4 fruit fly cellular contexts compared by ENCODE assay signal in genomic region chr3R:18244171-18245043, dm6.
A peak's percentile ranks its signal among the peaks of the same experiment; 100 is the strongest.
TF ChIP-seq lines count a peak whose summit lies in the region.

No protein-coding gene starts in this region.

TF ChIP-seq in whole organism, adult, 20 proteins besides CTCF, POLR2A, EP300 and RAD21 (continued from another document):
- TF ChIP-seq Hr96 (GFP tag; optimal IDR thresholded peaks at IDR 0.05; lab: Kevin White, UChicago) (peak; percentile 33), ovo (GFP tag; optimal IDR thresholded peaks at IDR 0.05; lab: Kevin White, UChicago) (no peak)

TF ChIP-seq in whole organism, embryonic, 481 proteins besides CTCF, POLR2A, EP300 and RAD21 (continued from another document and continues in another):
- TF ChIP-seq CG3065 (GFP tag; optimal IDR thresholded peaks at IDR 0.05; lab: Kevin White, UChicago): no peak
- 0 out of 3 replicates have a peak, but pooled peaks have one; percentile 31 for TF ChIP-seq CG17361 (GFP tag; IDR thresholded peaks at IDR 0.05; lab: Robert Waterston, UW)
- TF ChIP-seq ab (GFP tag; optimal IDR thresholded peaks at IDR 0.05; lab: Kevin White, UChicago): no peak
- TF ChIP-seq CG12071 (GFP tag; optimal IDR thresholded peaks at IDR 0.05; lab: Kevin White, UChicago): no peak
- TF ChIP-seq PHDP (tag; optimal IDR thresholded peaks at IDR 0.05; lab: Kevin White, UChicago): no peak
- no peak for TF ChIP-seq lov (optimal IDR thresholded peaks at IDR 0.05; lab: Kevin White, UChicago)
- TF ChIP-seq lov (GFP tag; IDR thresholded peaks at IDR 0.05; lab: Robert Waterston, UW): no peak
- no peak for TF ChIP-seq Chrac-16 (GFP tag; optimal IDR thresholded peaks at IDR 0.05; lab: Kevin White, UChicago)
- TF ChIP-seq sna (GFP tag; IDR thresholded peaks at IDR 0.05; lab: Robert Waterston, UW; ENCODE audit: partially characterized antibody): no peak
- TF ChIP-seq Dfd (GFP tag; optimal IDR thresholded peaks at IDR 0.05; lab: Kevin White, UChicago): no peak
- peak; percentile 16; the same call in 1 of the 2 replicates for TF ChIP-seq CG32532 (GFP tag; IDR thresholded peaks at IDR 0.05; lab: Robert Waterston, UW)
- no peak for TF ChIP-seq Stat92E (GFP tag; optimal IDR thresholded peaks at IDR 0.05; lab: Kevin White, UChicago)
- peak; percentile 54; the same call in 1 of the 2 replicates for TF ChIP-seq NFAT (GFP tag; IDR thresholded peaks at IDR 0.05; lab: Robert Waterston, UW)
- TF ChIP-seq YL-1 (GFP tag; optimal IDR thresholded peaks at IDR 0.05; lab: Kevin White, UChicago): peak; percentile 3
- TF ChIP-seq crc (GFP tag; optimal IDR thresholded peaks at IDR 0.05; lab: Kevin White, UChicago): no peak
- TF ChIP-seq Ets65A (GFP tag; lab: Kevin White, UChicago): peak; percentile 74
- TF ChIP-seq ERR (GFP tag; optimal IDR thresholded peaks at IDR 0.05; lab: Kevin White, UChicago): peak; percentile 69
- TF ChIP-seq sc (optimal IDR thresholded peaks at IDR 0.05; lab: Kevin White, UChicago): no peak
- TF ChIP-seq sc (GFP tag; optimal IDR thresholded peaks at IDR 0.05; lab: Kevin White, UChicago): no peak
- TF ChIP-seq CG3281 (GFP tag; optimal IDR thresholded peaks at IDR 0.05; lab: Kevin White, UChicago): no peak
- peak; percentile 17 for TF ChIP-seq CG18599 (GFP tag; optimal IDR thresholded peaks at IDR 0.05; lab: Kevin White, UChicago)
- TF ChIP-seq pnt (GFP tag; optimal IDR thresholded peaks at IDR 0.05; lab: Kevin White, UChicago): no peak
- TF ChIP-seq sd (tag; optimal IDR thresholded peaks at IDR 0.05; lab: Kevin White, UChicago): no peak
- TF ChIP-seq CG4707 (GFP tag; optimal IDR thresholded peaks at IDR 0.05; lab: Kevin White, UChicago): no peak
- no peak for TF ChIP-seq CG12155 (GFP tag; optimal IDR thresholded peaks at IDR 0.05; lab: Kevin White, UChicago)
- no peak for TF ChIP-seq Rx (GFP tag; IDR thresholded peaks at IDR 0.05; lab: Robert Waterston, UW)
- no peak for TF ChIP-seq CG18764 (GFP tag; optimal IDR thresholded peaks at IDR 0.05; lab: Kevin White, UChicago)
- TF ChIP-seq CG2875 (GFP tag; optimal IDR thresholded peaks at IDR 0.05; lab: Kevin White, UChicago): no peak
- TF ChIP-seq CG2712 (tag; optimal IDR thresholded peaks at IDR 0.05; lab: Kevin White, UChicago): peak; percentile 32
- no peak for TF ChIP-seq jumu (GFP tag; optimal IDR thresholded peaks at IDR 0.05; lab: Kevin White, UChicago)
- no peak for TF ChIP-seq chn (GFP tag; optimal IDR thresholded peaks at IDR 0.05; lab: Kevin White, UChicago)
- TF ChIP-seq CG10209 (GFP tag; optimal IDR thresholded peaks at IDR 0.05; lab: Kevin White, UChicago): peak; percentile 25
- TF ChIP-seq fd3F (GFP tag; optimal IDR thresholded peaks at IDR 0.05; lab: Kevin White, UChicago): no peak
- no peak for TF ChIP-seq lola (GFP tag; optimal IDR thresholded peaks at IDR 0.05; lab: Kevin White, UChicago)
- TF ChIP-seq Usf (GFP tag; optimal IDR thresholded peaks at IDR 0.05; lab: Kevin White, UChicago): no peak
- no peak for TF ChIP-seq CG4328 (GFP tag; optimal IDR thresholded peaks at IDR 0.05; lab: Kevin White, UChicago)
- no peak for TF ChIP-seq seq (GFP tag; IDR thresholded peaks at IDR 0.05; lab: Robert Waterston, UW)
- no peak for TF ChIP-seq CG1529 (GFP tag; optimal IDR thresholded peaks at IDR 0.05; lab: Kevin White, UChicago)
- TF ChIP-seq bab2 (GFP tag; optimal IDR thresholded peaks at IDR 0.05; lab: Kevin White, UChicago): no peak
- TF ChIP-seq tll (GFP tag; optimal IDR thresholded peaks at IDR 0.05; lab: Kevin White, UChicago): no peak
- no peak for TF ChIP-seq tup (GFP tag; optimal IDR thresholded peaks at IDR 0.05; lab: Kevin White, UChicago)
- TF ChIP-seq sqz (GFP tag; optimal IDR thresholded peaks at IDR 0.05; lab: Kevin White, UChicago): peak; percentile 48
- peak; percentile 46 for TF ChIP-seq HmgZ (tag; optimal IDR thresholded peaks at IDR 0.05; lab: Kevin White, UChicago)
- TF ChIP-seq nau (GFP tag; optimal IDR thresholded peaks at IDR 0.05; lab: Kevin White, UChicago): peak; percentile 28
- no peak for TF ChIP-seq fd102C (GFP tag; optimal IDR thresholded peaks at IDR 0.05; lab: Kevin White, UChicago)

TF ChIP-seq in whole organism, pupa, 21 proteins besides CTCF, POLR2A, EP300 and RAD21 (continued from another document):
- TF ChIP-seq CG17806 (tag; optimal IDR thresholded peaks at IDR 0.05; lab: Kevin White, UChicago): no peak

TF ChIP-seq in whole organism, wandering third instar larva, 38 proteins besides CTCF, POLR2A, EP300 and RAD21 (continued from another document):
- TF ChIP-seq foxo (GFP tag; optimal IDR thresholded peaks at IDR 0.05; lab: Kevin White, UChicago): peak in 1 of 2 experiments; percentile 23
- no peak for TF ChIP-seq lola (GFP tag; optimal IDR thresholded peaks at IDR 0.05; lab: Kevin White, UChicago)
- TF ChIP-seq Hr78 (GFP tag; optimal IDR thresholded peaks at IDR 0.05; lab: Kevin White, UChicago): peak; percentile 36
- TF ChIP-seq OdsH (GFP tag; optimal IDR thresholded peaks at IDR 0.05; lab: Kevin White, UChicago): peak; percentile 22
- TF ChIP-seq h (GFP tag; optimal IDR thresholded peaks at IDR 0.05; lab: Kevin White, UChicago): peak; percentile 73
- TF ChIP-seq dl (GFP tag; optimal IDR thresholded peaks at IDR 0.05; lab: Kevin White, UChicago; ENCODE audit: insufficient read depth in 1 of 2, partially characterized antibody in 2 of 2): peak; percentile 94 to 97
- TF ChIP-seq brk (GFP tag; optimal IDR thresholded peaks at IDR 0.05; lab: Kevin White, UChicago): no peak
- peak; percentile 40 for TF ChIP-seq fru (GFP tag; optimal IDR thresholded peaks at IDR 0.05; lab: Kevin White, UChicago)
- TF ChIP-seq CG32264 (GFP tag; optimal IDR thresholded peaks at IDR 0.05; lab: Kevin White, UChicago): no peak
- TF ChIP-seq dmrt93B (GFP tag; optimal IDR thresholded peaks at IDR 0.05; lab: Kevin White, UChicago): no peak
- no peak for TF ChIP-seq pan (optimal IDR thresholded peaks at IDR 0.05; lab: Kevin White, UChicago)
- no peak for TF ChIP-seq Vsx2 (GFP tag; optimal IDR thresholded peaks at IDR 0.05; lab: Kevin White, UChicago; ENCODE audit: partially characterized antibody)
- no peak for TF ChIP-seq dsf (GFP tag; optimal IDR thresholded peaks at IDR 0.05; lab: Kevin White, UChicago; ENCODE audit: borderline replicate concordance)
- peak; percentile 31 for TF ChIP-seq br (GFP tag; optimal IDR thresholded peaks at IDR 0.05; lab: Kevin White, UChicago)
- TF ChIP-seq ey (GFP tag; optimal IDR thresholded peaks at IDR 0.05; lab: Kevin White, UChicago): no peak
- peak; percentile 49 for TF ChIP-seq woc (GFP tag; optimal IDR thresholded peaks at IDR 0.05; lab: Kevin White, UChicago)
